Fruit fly (Drosophila melanogaster): ENCODE data around the gene CG14086.

CG14086 gene

DNA sequence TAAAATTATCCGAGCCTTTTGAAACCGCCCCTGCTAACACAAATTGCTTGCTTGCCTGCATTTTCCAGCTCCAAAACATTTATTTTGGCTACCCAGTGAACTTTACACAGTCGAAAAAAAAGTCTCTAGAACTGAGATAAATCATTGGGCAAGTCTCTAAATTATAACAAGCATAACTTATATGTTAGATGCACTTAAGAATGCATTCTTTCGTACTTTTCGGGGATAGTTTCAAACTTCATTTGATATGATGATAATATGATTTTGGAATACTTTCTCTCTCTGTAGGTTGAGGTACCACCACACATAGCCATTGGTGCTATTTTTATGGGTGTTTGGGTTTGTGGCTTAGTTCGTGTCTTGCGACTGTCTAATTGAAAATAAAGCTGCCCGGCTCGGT is 39.3 kb downstream of the CG14086 start (continued):
- TF ChIP-seq Abd-B (GFP tag; optimal IDR thresholded peaks at IDR 0.05) (no peak), CG7963 (GFP tag; IDR thresholded peaks at IDR 0.05; ENCODE audit: partially characterized antibody) (no peak), cato (GFP tag; optimal IDR thresholded peaks at IDR 0.05; ENCODE audit: borderline replicate concordance) (no peak), E2f2 (GFP tag; IDR thresholded peaks at IDR 0.05) (no peak), lov (optimal IDR thresholded peaks at IDR 0.05) (no peak), lov (GFP tag; IDR thresholded peaks at IDR 0.05) (no peak), CHES-1-like (GFP tag; optimal IDR thresholded peaks at IDR 0.05) (no peak), rib (GFP tag; IDR thresholded peaks at IDR 0.05) (no peak), CG14441 (GFP tag; IDR thresholded peaks at IDR 0.05) (no peak), pzg (GFP tag; optimal IDR thresholded peaks at IDR 0.05) (no peak), Dref (GFP tag; IDR thresholded peaks at IDR 0.05) (no peak), CG7556 (GFP tag; optimal IDR thresholded peaks at IDR 0.05) (no peak), CG16813 (GFP tag; IDR thresholded peaks at IDR 0.05; ENCODE audit: partially characterized antibody) (no peak), pum (GFP tag; optimal IDR thresholded peaks at IDR 0.05) (no peak), CG4707 (GFP tag; optimal IDR thresholded peaks at IDR 0.05) (no peak), hkb (optimal IDR thresholded peaks at IDR 0.05) (no peak), hkb (GFP tag; IDR thresholded peaks at IDR 0.05) (no peak), wdn (GFP tag; IDR thresholded peaks at IDR 0.05) (no peak), gcm (GFP tag; optimal IDR thresholded peaks at IDR 0.05) (no peak), gem (tag; optimal IDR thresholded peaks at IDR 0.05) (no peak), Ada2b (GFP tag; IDR thresholded peaks at IDR 0.05) (0 out of 2 replicates have a peak, but pooled peaks have one; percentile 28), Max (GFP tag; optimal IDR thresholded peaks at IDR 0.05) (no peak), wek (GFP tag; optimal IDR thresholded peaks at IDR 0.05) (no peak), CG30431 (GFP tag; optimal IDR thresholded peaks at IDR 0.05) (peak; percentile 5), CG17361 (GFP tag; IDR thresholded peaks at IDR 0.05) (no peak), exex (tag; optimal IDR thresholded peaks at IDR 0.05) (no peak), dysf (GFP tag; IDR thresholded peaks at IDR 0.05) (no peak), CG11456 (GFP tag; IDR thresholded peaks at IDR 0.05) (no peak), sr (GFP tag; IDR thresholded peaks at IDR 0.05) (no peak), so (GFP tag; IDR thresholded peaks at IDR 0.05) (no peak), H2.0 (GFP tag; IDR thresholded peaks at IDR 0.05) (no peak), lmd (GFP tag; IDR thresholded peaks at IDR 0.05) (peak; percentile 28; the same call in 1 of the 2 replicates), tx (GFP tag; optimal IDR thresholded peaks at IDR 0.05) (no peak), trem (tag; optimal IDR thresholded peaks at IDR 0.05) (no peak), CG4404 (GFP tag; IDR thresholded peaks at IDR 0.05) (peak; percentile 49; the same call in 1 of the 2 replicates), Doc3 (GFP tag; IDR thresholded peaks at IDR 0.05; ENCODE audit: partially characterized antibody) (no peak), CG32767 (GFP tag; IDR thresholded peaks at IDR 0.05) (no peak), tin (GFP tag; optimal IDR thresholded peaks at IDR 0.05) (peak; percentile 11), CG1603 (tag; optimal IDR thresholded peaks at IDR 0.05) (no peak), CG32772 (GFP tag; IDR thresholded peaks at IDR 0.05) (peak; percentile 41; the same call in 1 of the 2 replicates), bcd (GFP tag; optimal IDR thresholded peaks at IDR 0.05) (no peak), Rx (GFP tag; IDR thresholded peaks at IDR 0.05) (no peak), CG8388 (GFP tag; optimal IDR thresholded peaks at IDR 0.05) (no peak), Dp (GFP tag; optimal IDR thresholded peaks at IDR 0.05) (no peak), CG17568 (GFP tag; optimal IDR thresholded peaks at IDR 0.05) (no peak), CG8765 (GFP tag; IDR thresholded peaks at IDR 0.05) (no peak), Side (GFP tag; optimal IDR thresholded peaks at IDR 0.05) (no peak), gsb-n (tag; optimal IDR thresholded peaks at IDR 0.05) (no peak), Vsx1 (GFP tag; optimal IDR thresholded peaks at IDR 0.05) (no peak), onecut (GFP tag; IDR thresholded peaks at IDR 0.05) (no peak), CG12155 (GFP tag; optimal IDR thresholded peaks at IDR 0.05) (no peak), Dbx (GFP tag; IDR thresholded peaks at IDR 0.05) (no peak), br (optimal IDR thresholded peaks at IDR 0.05) (no peak)

Measured in whole organism, embryonic.